Worm (Caenorhabditis elegans) whole organism, late embryonic: Measurements from ENCODE around the gene ZK355.3.

Experiments used
- C08G9.2 ChIP-seq: sonication (generic microtip); optimal IDR thresholded peaks from 2 replicates; lab custom pipeline; 2016; ENCODE audit warnings: mild to moderate bottlenecking, missing genetic modification characterization, moderate library complexity, missing compliant biosample characterization
- F13H6.1 ChIP-seq: sonication (generic microtip); optimal IDR thresholded peaks from 2 replicates; lab custom pipeline; 2016; ENCODE audit warnings: missing genetic modification characterization, missing compliant biosample characterization
- T23F11.4 ChIP-seq: fragments of 200-800 bp; sonication (Bioruptor generic); optimal IDR thresholded peaks from 2 replicates; lab custom pipeline; 2018; ENCODE audit warnings: mild to moderate bottlenecking, missing genetic modification characterization, missing compliant biosample characterization
- Y22D7AL.16 ChIP-seq: sonication (generic microtip); optimal IDR thresholded peaks from 2 replicates; lab custom pipeline; 2016; ENCODE audit warnings: missing genetic modification characterization, missing compliant biosample characterization
- ahr-1 ChIP-seq: sonication (generic microtip); optimal IDR thresholded peaks from 2 replicates; lab custom pipeline; 2016; ENCODE audit warnings: missing genetic modification characterization, missing compliant biosample characterization
- ama-1 ChIP-seq: fragments of 150-350 bp; optimal IDR thresholded peaks from 2 replicates; lab custom pipeline; 2014
- ceh-14 ChIP-seq: sonication (generic microtip); optimal IDR thresholded peaks from 2 replicates; lab custom pipeline; 2016; ENCODE audit warnings: missing genotype, missing genetic modification characterization, missing compliant biosample characterization
- ceh-18 ChIP-seq: sonication (generic microtip); optimal IDR thresholded peaks from 2 replicates; lab custom pipeline; 2016; ENCODE audit warnings: missing genetic modification characterization, missing compliant biosample characterization
- ceh-2 ChIP-seq: sonication (generic microtip); optimal IDR thresholded peaks from 2 replicates; lab custom pipeline; 2016; ENCODE audit warnings: missing genotype, missing genetic modification characterization, missing compliant biosample characterization
- ceh-24 ChIP-seq: sonication (generic microtip); optimal IDR thresholded peaks from 2 replicates; lab custom pipeline; 2016; ENCODE audit warnings: mild to moderate bottlenecking, missing genetic modification characterization, missing compliant biosample characterization
- ceh-30 ChIP-seq: fragments of 150-350 bp; optimal IDR thresholded peaks from 2 replicates; lab custom pipeline; 2014; ENCODE audit warnings: missing biosample characterization, missing genetic modification characterization
- ceh-31 ChIP-seq: sonication (generic microtip); optimal IDR thresholded peaks from 2 replicates; lab custom pipeline; 2016; ENCODE audit warnings: missing genetic modification characterization, missing compliant biosample characterization
- ceh-34 ChIP-seq: sonication (generic microtip); optimal IDR thresholded peaks from 2 replicates; lab custom pipeline; 2016; ENCODE audit warnings: mild to moderate bottlenecking, missing genetic modification characterization, missing compliant biosample characterization
- ceh-48 ChIP-seq: sonication (generic microtip); optimal IDR thresholded peaks from 2 replicates; lab custom pipeline; 2016; ENCODE audit warnings: missing genetic modification characterization, inconsistent platforms, missing compliant biosample characterization
- ceh-9 ChIP-seq: sonication (generic microtip); optimal IDR thresholded peaks from 2 replicates; lab custom pipeline; 2016; ENCODE audit warnings: mild to moderate bottlenecking, missing genetic modification characterization, inconsistent platforms, missing compliant biosample characterization
- dmd-4 ChIP-seq: sonication (generic microtip); optimal IDR thresholded peaks from 2 replicates; lab custom pipeline; 2016; ENCODE audit warnings: borderline replicate concordance, missing genetic modification characterization, missing compliant biosample characterization
- elt-2 ChIP-seq: sonication (generic microtip); optimal IDR thresholded peaks from 2 replicates; lab custom pipeline; 2016; ENCODE audit warnings: missing genetic modification reagents, missing genetic modification characterization, missing compliant biosample characterization
- fax-1 ChIP-seq: sonication (generic microtip); optimal IDR thresholded peaks from 2 replicates; lab custom pipeline; 2016; ENCODE audit warnings: missing genotype, missing genetic modification characterization, missing compliant biosample characterization
- fkh-10 ChIP-seq: fragments of 150-350 bp; optimal IDR thresholded peaks from 2 replicates; lab custom pipeline; 2014; ENCODE audit warnings: missing biosample characterization, missing genetic modification reagents, missing genetic modification characterization
- gmeb-2 ChIP-seq: sonication (generic microtip); optimal IDR thresholded peaks from 2 replicates; lab custom pipeline; 2016; ENCODE audit warnings: missing genetic modification characterization, inconsistent platforms, missing compliant biosample characterization
- hlh-13 ChIP-seq: fragments of 200-800 bp; sonication (Bioruptor generic); optimal IDR thresholded peaks from 2 replicates; lab custom pipeline; 2018; ENCODE audit warnings: mild to moderate bottlenecking, missing genetic modification characterization, missing compliant biosample characterization
- hlh-15 ChIP-seq: sonication (generic microtip); optimal IDR thresholded peaks from 2 replicates; lab custom pipeline; 2016; ENCODE audit warnings: missing genetic modification characterization, missing compliant biosample characterization
- hlh-30 ChIP-seq: sonication (generic microtip); optimal IDR thresholded peaks from 2 replicates; lab custom pipeline; 2017; ENCODE audit warnings: antibody characterized with exemption, missing genetic modification characterization, missing compliant biosample characterization; ENCODE audit not compliant: insufficient read depth
- hlh-8 ChIP-seq: sonication (generic microtip); optimal IDR thresholded peaks from 2 replicates; lab custom pipeline; 2016; ENCODE audit warnings: missing genotype, missing genetic modification characterization, missing compliant biosample characterization
- madf-2 ChIP-seq: sonication (generic microtip); optimal IDR thresholded peaks from 2 replicates; lab custom pipeline; 2017; ENCODE audit warnings: missing genetic modification characterization, missing compliant biosample characterization
- nfya-1 ChIP-seq: sonication (generic microtip); optimal IDR thresholded peaks from 2 replicates; lab custom pipeline; 2017; ENCODE audit warnings: missing genetic modification characterization, mild to moderate bottlenecking, missing compliant biosample characterization, antibody characterized with exemption, moderate library complexity
- npax-4 ChIP-seq: sonication (generic microtip); optimal IDR thresholded peaks from 2 replicates; lab custom pipeline; 2016; ENCODE audit warnings: missing genetic modification characterization, missing compliant biosample characterization
- pat-9 ChIP-seq: fragments of 200-800 bp; sonication (Bioruptor generic); optimal IDR thresholded peaks from 2 replicates; lab custom pipeline; 2018; ENCODE audit warnings: mild to moderate bottlenecking, missing genetic modification characterization, moderate library complexity, missing compliant biosample characterization
- pax-1 ChIP-seq: fragments of 150-350 bp; optimal IDR thresholded peaks from 2 replicates; lab custom pipeline; 2014; ENCODE audit warnings: missing biosample characterization, missing genetic modification characterization
- pha-2 ChIP-seq: sonication (generic microtip); optimal IDR thresholded peaks from 2 replicates; lab custom pipeline; 2017; ENCODE audit warnings: mild to moderate bottlenecking, missing genetic modification characterization, missing compliant biosample characterization
- pha-4 ChIP-seq: fragments of 150-350 bp; optimal IDR thresholded peaks from 2 replicates; lab custom pipeline; 2018; ENCODE audit warnings: missing biosample characterization, missing genetic modification reagents, missing genetic modification characterization
- pros-1 ChIP-seq: fragments of 150-350 bp; optimal IDR thresholded peaks from 2 replicates; lab custom pipeline; 2014; ENCODE audit warnings: missing biosample characterization, missing genetic modification reagents, missing genetic modification characterization
- sdc-2 ChIP-seq: sonication (generic microtip); optimal IDR thresholded peaks from 2 replicates; lab custom pipeline; 2016; ENCODE audit warnings: missing genotype, missing genetic modification characterization, missing compliant biosample characterization
- sox-2 ChIP-seq: fragments of 200-800 bp; sonication (Bioruptor generic); IDR thresholded peaks from 2 replicates; pipeline ENCODE4 v1.3.6; 2022; ENCODE audit warnings: missing genetic modification reagents, missing genetic modification characterization, missing compliant biosample characterization
- sox-4 ChIP-seq: sonication (generic microtip); optimal IDR thresholded peaks from 2 replicates; lab custom pipeline; 2017; ENCODE audit warnings: mild to moderate bottlenecking, missing genetic modification characterization, inconsistent platforms, missing compliant biosample characterization
- ttx-3 ChIP-seq: sonication (generic microtip); optimal IDR thresholded peaks from 2 replicates; lab custom pipeline; 2016; ENCODE audit warnings: missing genetic modification reagents, missing genetic modification characterization, missing compliant biosample characterization
- unc-42 ChIP-seq: sonication (generic microtip); optimal IDR thresholded peaks from 2 replicates; lab custom pipeline; 2016; ENCODE audit warnings: missing genotype, missing genetic modification characterization, missing compliant biosample characterization
- unc-55 ChIP-seq: sonication (generic microtip); optimal IDR thresholded peaks from 2 replicates; lab custom pipeline; 2017; ENCODE audit warnings: missing biosample characterization, missing genetic modification reagents, missing genetic modification characterization
- unc-86 ChIP-seq: sonication (generic microtip); optimal IDR thresholded peaks from 2 replicates; lab custom pipeline; 2016; ENCODE audit warnings: missing genetic modification characterization, missing compliant biosample characterization
- zip-5 ChIP-seq: sonication (generic microtip); optimal IDR thresholded peaks from 2 replicates; lab custom pipeline; 2016; ENCODE audit warnings: missing genetic modification characterization, missing compliant biosample characterization

Gene ZK355.3

ce11 chrII:2885518-2886449 lies 41.6 kb downstream of the ZK355.3 start:
- TF ChIP-seq ceh-18 (tag; lab: Kevin White, UChicago) (no peak), ceh-48 (tag; lab: Kevin White, UChicago) (peak; percentile 23)

ce11 chrII:2884810-2885209 lies 42.6 kb downstream of the ZK355.3 start, which contains the start of gene pigw-1:
pigw-1 (minus strand) TSS chrII:2884910.
- TF ChIP-seq C08G9.2 (tag; lab: Kevin White, UChicago) = no peak
- no peak for TF ChIP-seq unc-86 (tag; lab: Kevin White, UChicago)
- no peak for TF ChIP-seq ceh-30 (tag; lab: Kevin White, UChicago)
- TF ChIP-seq hlh-8 (tag; lab: Kevin White, UChicago) = no peak
- TF ChIP-seq pax-1 (tag; lab: Kevin White, UChicago) = no peak

- no peak for TF ChIP-seq unc-42 (tag; lab: Kevin White, UChicago)
- no peak for TF ChIP-seq Y22D7AL.16
- TF ChIP-seq hlh-15 (tag; lab: Kevin White, UChicago) = no peak
- no peak for TF ChIP-seq npax-4
- no peak for TF ChIP-seq ama-1 (lab: Kevin White, UChicago)
- no peak for TF ChIP-seq ceh-2 (tag; lab: Kevin White, UChicago)
- TF ChIP-seq gmeb-2 (tag; lab: Kevin White, UChicago) = no peak
- no peak for TF ChIP-seq hlh-13 (GFP tag; lab: Kevin White, UChicago)
- TF ChIP-seq F13H6.1 (tag; lab: Kevin White, UChicago) = no peak
- TF ChIP-seq sdc-2 (tag; lab: Kevin White, UChicago) = no peak
- no peak for TF ChIP-seq pros-1 (tag; lab: Kevin White, UChicago)
- no peak for TF ChIP-seq unc-55 (GFP tag; lab: Kevin White, UChicago)
- no peak for TF ChIP-seq dmd-4 (tag; lab: Kevin White, UChicago)
- TF ChIP-seq nfya-1 = no peak
- TF ChIP-seq ceh-24 (tag; lab: Kevin White, UChicago) = no peak
- TF ChIP-seq pha-4 (tag; lab: Kevin White, UChicago) = no peak
- TF ChIP-seq pha-2 (tag; lab: Kevin White, UChicago) = no peak
- no peak for TF ChIP-seq fax-1
- no peak for TF ChIP-seq ttx-3 (tag; lab: Kevin White, UChicago)
Observed at ce11 chrII:2881088-2881487, 46.3 kb downstream of the ZK355.3 start.

ce11 chrII:2878909-2879308 lies 48.5 kb downstream of the ZK355.3 start:
- no peak for TF ChIP-seq ceh-14 (tag; lab: Kevin White, UChicago)
- TF ChIP-seq ceh-34 = no peak
- no peak for TF ChIP-seq ahr-1 (tag; lab: Kevin White, UChicago)
- no peak for TF ChIP-seq hlh-30 (tag; lab: Kevin White, UChicago)
- TF ChIP-seq T23F11.4 = no peak
- no peak for TF ChIP-seq elt-2 (tag; lab: Kevin White, UChicago)
- TF ChIP-seq zip-5 = no peak
- TF ChIP-seq ceh-18 (tag; lab: Kevin White, UChicago) = no peak
- TF ChIP-seq pax-1 (tag; lab: Kevin White, UChicago) = no peak
- no peak for TF ChIP-seq ceh-9 (tag; lab: Kevin White, UChicago)
- no peak for TF ChIP-seq madf-2 (tag; lab: Kevin White, UChicago)
- no peak for TF ChIP-seq ceh-31
- no peak for TF ChIP-seq sox-4 (tag; lab: Kevin White, UChicago)
- no peak for TF ChIP-seq sox-2
- TF ChIP-seq sdc-2 (tag; lab: Kevin White, UChicago) = no peak
- TF ChIP-seq F13H6.1 (tag; lab: Kevin White, UChicago) = no peak
- no peak for TF ChIP-seq ceh-48 (tag; lab: Kevin White, UChicago)
- TF ChIP-seq fkh-10 (GFP tag; lab: Kevin White, UChicago) = no peak
- TF ChIP-seq hlh-13 (GFP tag; lab: Kevin White, UChicago) = no peak
- TF ChIP-seq pat-9 (tag; lab: Kevin White, UChicago) = no peak
